Fruit fly (Drosophila melanogaster): ENCODE measurements around the gene eIF1A.

dm6 chr3R:18242089-18242955 lies 32.1 kb upstream of the eIF1A start, which contains the start of the genes CG7156 and 14-3-3epsilon:
- no peak for TF ChIP-seq CG6175 (GFP tag; IDR thresholded peaks at IDR 0.05)
- peak; percentile 64 for TF ChIP-seq amos (GFP tag; IDR thresholded peaks at IDR 0.05; ENCODE audit: partially characterized antibody)
- peak; percentile 19 for TF ChIP-seq tin (GFP tag; optimal IDR thresholded peaks at IDR 0.05)
- TF ChIP-seq grn (GFP tag; optimal IDR thresholded peaks at IDR 0.05), result no peak
- no peak for TF ChIP-seq lov (optimal IDR thresholded peaks at IDR 0.05)
- 0 out of 3 replicates have a peak, but pooled peaks have one; percentile 49 for TF ChIP-seq lov (GFP tag; IDR thresholded peaks at IDR 0.05)
- no peak for TF ChIP-seq CrebB (tag; optimal IDR thresholded peaks at IDR 0.05)
- TF ChIP-seq Fer2 (tag; optimal IDR thresholded peaks at IDR 0.05), result no peak
- TF ChIP-seq CG8281 (tag; optimal IDR thresholded peaks at IDR 0.05), result no peak
- TF ChIP-seq Gsc (GFP tag; IDR thresholded peaks at IDR 0.05), result no peak
- TF ChIP-seq CG17912 (GFP tag; optimal IDR thresholded peaks at IDR 0.05), result no peak
